Fruit fly (Drosophila melanogaster): ENCODE results near the gene spn-D.

spn-D gene

dm6 chr3R:27135692-27136641 lies 29.5 kb upstream of the spn-D start (continued):
- peak; percentile 32 for TF ChIP-seq Dad (GFP tag; optimal IDR thresholded peaks at IDR 0.05)
- TF ChIP-seq hth (optimal IDR thresholded peaks at IDR 0.05): no peak
- TF ChIP-seq CG6854 (GFP tag; optimal IDR thresholded peaks at IDR 0.05): no peak
- no peak for TF ChIP-seq ind (GFP tag; optimal IDR thresholded peaks at IDR 0.05)
- TF ChIP-seq croc (GFP tag; conservative IDR thresholded peaks at IDR 0.05): no peak; the same call in 2 of the 3 replicates
- TF ChIP-seq Oaz (GFP tag; IDR thresholded peaks at IDR 0.05): 0 out of 2 replicates have a peak, but pooled peaks have one; percentile 28
- TF ChIP-seq CG17186 (GFP tag; optimal IDR thresholded peaks at IDR 0.05): peak; percentile 66
- peak; percentile 60 for TF ChIP-seq Hsf (GFP tag; optimal IDR thresholded peaks at IDR 0.05)
- TF ChIP-seq Hmr (GFP tag; optimal IDR thresholded peaks at IDR 0.05): peak; percentile 47
- TF ChIP-seq CG4730 (GFP tag; IDR thresholded peaks at IDR 0.05): 0 out of 2 replicates have a peak, but pooled peaks have one; percentile 9
- no peak for TF ChIP-seq CG30403 (GFP tag; optimal IDR thresholded peaks at IDR 0.05)
- peak; percentile 67 for TF ChIP-seq Lhr (GFP tag; optimal IDR thresholded peaks at IDR 0.05)
- TF ChIP-seq CG6272 (GFP tag; IDR thresholded peaks at IDR 0.05): no peak
- TF ChIP-seq CG30020 (tag; optimal IDR thresholded peaks at IDR 0.05): no peak
- TF ChIP-seq Stat92E (GFP tag; optimal IDR thresholded peaks at IDR 0.05): no peak
- 0 out of 2 replicates have a peak, but pooled peaks have one; percentile 27 for TF ChIP-seq CG7372 (GFP tag; IDR thresholded peaks at IDR 0.05)
- TF ChIP-seq YL-1 (GFP tag; optimal IDR thresholded peaks at IDR 0.05): peak; percentile 62
- peak; percentile 14 for TF ChIP-seq TFAM (GFP tag; optimal IDR thresholded peaks at IDR 0.05)
- no peak for TF ChIP-seq cg (GFP tag; optimal IDR thresholded peaks at IDR 0.05)
- peak; percentile 56 for TF ChIP-seq shn (GFP tag; optimal IDR thresholded peaks at IDR 0.05)
- peak; percentile 62; the same call in 1 of the 2 replicates for TF ChIP-seq sim (GFP tag; IDR thresholded peaks at IDR 0.05)
- TF ChIP-seq CG12104 (GFP tag; optimal IDR thresholded peaks at IDR 0.05): peak; percentile 41
- TF ChIP-seq CG14050 (GFP tag; IDR thresholded peaks at IDR 0.05): 0 out of 3 replicates have a peak, but pooled peaks have one; percentile 29
- peak; percentile 45; the same call in 1 of the 2 replicates for TF ChIP-seq ranshi (GFP tag; IDR thresholded peaks at IDR 0.05)
- no peak for TF ChIP-seq CG11696 (GFP tag; IDR thresholded peaks at IDR 0.05)
- TF ChIP-seq CG6254 (GFP tag; optimal IDR thresholded peaks at IDR 0.05): peak; percentile 54
- peak; percentile 70 for TF ChIP-seq Atf3 (GFP tag; optimal IDR thresholded peaks at IDR 0.05)
- no peak for TF ChIP-seq CG16813 (GFP tag; IDR thresholded peaks at IDR 0.05; ENCODE audit: partially characterized antibody)
- peak; percentile 71 for TF ChIP-seq Camta (GFP tag; optimal IDR thresholded peaks at IDR 0.05)
- no peak for TF ChIP-seq H15 (GFP tag; IDR thresholded peaks at IDR 0.05)
- TF ChIP-seq CG6175 (GFP tag; IDR thresholded peaks at IDR 0.05): no peak
- peak; percentile 62 for TF ChIP-seq CG18619 (GFP tag; optimal IDR thresholded peaks at IDR 0.05)
- no peak for TF ChIP-seq Ets97D (GFP tag; optimal IDR thresholded peaks at IDR 0.05)
- no peak for TF ChIP-seq CG6654 (GFP tag; optimal IDR thresholded peaks at IDR 0.05)
- TF ChIP-seq oc (tag; optimal IDR thresholded peaks at IDR 0.05): peak; percentile 75
- TF ChIP-seq Hmx (GFP tag; optimal IDR thresholded peaks at IDR 0.05): no peak
- peak; percentile 47 for TF ChIP-seq Spps (tag; optimal IDR thresholded peaks at IDR 0.05)
- TF ChIP-seq CG18011 (GFP tag; optimal IDR thresholded peaks at IDR 0.05): peak; percentile 8
- TF ChIP-seq ato (GFP tag; IDR thresholded peaks at IDR 0.05; ENCODE audit: partially characterized antibody): no peak
- no peak for TF ChIP-seq CG3995 (GFP tag; optimal IDR thresholded peaks at IDR 0.05)
- TF ChIP-seq en (GFP tag; optimal IDR thresholded peaks at IDR 0.05): peak; percentile 46
- peak; percentile 29 for TF ChIP-seq CG7786 (GFP tag; optimal IDR thresholded peaks at IDR 0.05)
- TF ChIP-seq Hey (tag; optimal IDR thresholded peaks at IDR 0.05): no peak
- peak; percentile 40 for TF ChIP-seq jing (GFP tag; optimal IDR thresholded peaks at IDR 0.05)
- TF ChIP-seq CG12236 (GFP tag; optimal IDR thresholded peaks at IDR 0.05): peak; percentile 88
- TF ChIP-seq bsh (GFP tag; optimal IDR thresholded peaks at IDR 0.05): peak in 1 of 2 experiments; percentile 73
- peak; percentile 79 for TF ChIP-seq CG18764 (GFP tag; optimal IDR thresholded peaks at IDR 0.05)
- peak; percentile 37 for TF ChIP-seq Mad (GFP tag; optimal IDR thresholded peaks at IDR 0.05)

Measured in whole organism, embryonic.